Fruit fly (Drosophila melanogaster) whole organism, embryonic: ENCODE results near the gene CLS.

Source experiments
- ATbp ChIP-seq: fragments of 200-800 bp; sonication (Bioruptor generic); optimal IDR thresholded peaks from 2 replicates; lab custom pipeline; 2017; ENCODE audit warnings: missing biosample characterization, mild to moderate bottlenecking, missing genetic modification characterization, missing genetic modification reagents
- Adf1 ChIP-seq: fragments of 200-800 bp; sonication (Bioruptor generic); IDR thresholded peaks from 2 replicates; pipeline ENCODE4 v1.3.6; 2022; ENCODE audit warnings: missing biosample characterization, missing genetic modification characterization
- Atf-2 ChIP-seq: fragments of 200-800 bp; sonication (Bioruptor generic); optimal IDR thresholded peaks from 2 replicates; lab custom pipeline; 2016; ENCODE audit warnings: missing biosample characterization, missing genetic modification characterization
- CG10147 ChIP-seq: fragments of 200-800 bp; sonication (Bioruptor generic); optimal IDR thresholded peaks from 2 replicates; lab custom pipeline; 2019; ENCODE audit warnings: missing biosample characterization, mild to moderate bottlenecking, missing genetic modification characterization, moderate library complexity
- CG10274 ChIP-seq: fragments of 200-800 bp; sonication (Bioruptor generic); optimal IDR thresholded peaks from 3 replicates; lab custom pipeline; 2017; ENCODE audit warnings: missing biosample characterization, mild to moderate bottlenecking, missing genetic modification characterization
- CG11695 ChIP-seq: fragments of 200-800 bp; sonication (Bioruptor generic); IDR thresholded peaks from 3 replicates; pipeline ENCODE4 v1.3.6; 2022; ENCODE audit warnings: missing biosample characterization, missing genetic modification characterization
- CG13287 ChIP-seq: fragments of 200-800 bp; sonication (Bioruptor generic); IDR thresholded peaks from 2 replicates; pipeline ENCODE4 v1.3.6; 2022; ENCODE audit warnings: missing biosample characterization, missing genetic modification characterization; ENCODE audit not compliant: partially characterized antibody
- CG14441 ChIP-seq: fragments of 200-800 bp; sonication (Bioruptor generic); IDR thresholded peaks from 2 replicates; pipeline ENCODE4 v1.3.6; 2022; ENCODE audit warnings: missing biosample characterization, missing genetic modification characterization
- CG15696 ChIP-seq: fragments of 200-800 bp; sonication (Bioruptor generic); optimal IDR thresholded peaks from 2 replicates; lab custom pipeline; 2019; ENCODE audit warnings: missing biosample characterization, mild to moderate bottlenecking, missing genetic modification characterization, moderate library complexity
- CG1602 ChIP-seq: fragments of 200-800 bp; sonication (Bioruptor generic); optimal IDR thresholded peaks from 3 replicates; lab custom pipeline; 2016; ENCODE audit warnings: missing biosample characterization, missing genetic modification characterization
- CG18599 ChIP-seq: fragments of 200-800 bp; sonication (Bioruptor generic); optimal IDR thresholded peaks from 3 replicates; lab custom pipeline; 2017; ENCODE audit warnings: missing biosample characterization, missing genetic modification characterization, mild to moderate bottlenecking, moderate library complexity, missing genetic modification reagents
- CG18619 ChIP-seq: fragments of 200-800 bp; sonication (Bioruptor generic); optimal IDR thresholded peaks from 3 replicates; lab custom pipeline; 2017; ENCODE audit warnings: missing biosample characterization, mild to moderate bottlenecking, missing genetic modification characterization
- CG2889 ChIP-seq: fragments of 200-800 bp; sonication (Bioruptor generic); IDR thresholded peaks from 3 replicates; pipeline ENCODE4 v1.3.6; 2022; ENCODE audit warnings: missing biosample characterization, missing genetic modification characterization
- CG31224 ChIP-seq: fragments of 200-800 bp; sonication (Bioruptor generic); IDR thresholded peaks from 2 replicates; pipeline ENCODE4 v1.3.6; 2022; ENCODE audit warnings: missing biosample characterization, missing genetic modification characterization
- CG32532 ChIP-seq: fragments of 200-800 bp; sonication (Bioruptor generic); IDR thresholded peaks from 2 replicates; pipeline ENCODE4 v1.3.6; 2022; ENCODE audit warnings: missing biosample characterization, missing genetic modification characterization
- CG32772 ChIP-seq: fragments of 200-800 bp; sonication (Bioruptor generic); IDR thresholded peaks from 2 replicates; pipeline ENCODE4 v1.3.6; 2022; ENCODE audit warnings: missing biosample characterization, missing genetic modification characterization
- CG43689 ChIP-seq: fragments of 200-800 bp; sonication (Bioruptor generic); IDR thresholded peaks from 2 replicates; pipeline ENCODE4 v1.3.6; 2022; ENCODE audit warnings: missing biosample characterization, missing genetic modification characterization
- CG4730 ChIP-seq: fragments of 200-800 bp; sonication (Bioruptor generic); IDR thresholded peaks from 2 replicates; pipeline ENCODE4 v1.3.6; 2022; ENCODE audit warnings: missing biosample characterization, missing genetic modification characterization
- CG6654 ChIP-seq: fragments of 200-800 bp; sonication (Bioruptor generic); optimal IDR thresholded peaks from 2 replicates; lab custom pipeline; 2017; ENCODE audit warnings: missing biosample characterization, mild to moderate bottlenecking, missing genetic modification characterization
- CG6683 ChIP-seq: fragments of 200-800 bp; sonication (Bioruptor generic); optimal IDR thresholded peaks from 2 replicates; lab custom pipeline; 2017; ENCODE audit warnings: missing biosample characterization, mild to moderate bottlenecking, missing genetic modification characterization, missing genetic modification reagents
- CG6765 ChIP-seq: fragments of 200-800 bp; sonication (Bioruptor generic); optimal IDR thresholded peaks from 3 replicates; lab custom pipeline; 2017; ENCODE audit warnings: missing biosample characterization, mild to moderate bottlenecking, missing genetic modification characterization
- CG6791 ChIP-seq: fragments of 200-800 bp; sonication (Bioruptor generic); IDR thresholded peaks from 3 replicates; pipeline ENCODE4 v1.3.6; 2022; ENCODE audit warnings: missing biosample characterization, missing genetic modification characterization; ENCODE audit not compliant: partially characterized antibody
- CG7928 ChIP-seq: fragments of 200-800 bp; sonication (Bioruptor generic); optimal IDR thresholded peaks from 2 replicates; lab custom pipeline; 2017; ENCODE audit warnings: missing biosample characterization, mild to moderate bottlenecking, missing genetic modification characterization
- CG7963 ChIP-seq: fragments of 200-800 bp; sonication (Bioruptor generic); IDR thresholded peaks from 3 replicates; pipeline ENCODE4 v1.3.6; 2022; ENCODE audit warnings: missing biosample characterization, missing genetic modification characterization; ENCODE audit not compliant: partially characterized antibody
- CG8089 ChIP-seq: fragments of 200-800 bp; sonication (Bioruptor generic); optimal IDR thresholded peaks from 3 replicates; lab custom pipeline; 2016; ENCODE audit warnings: missing biosample characterization, missing genetic modification characterization
- CG9609 ChIP-seq: fragments of 200-800 bp; sonication (Bioruptor generic); optimal IDR thresholded peaks from 3 replicates; lab custom pipeline; 2016; ENCODE audit warnings: missing biosample characterization, missing genetic modification characterization
- CG9876 ChIP-seq: fragments of 200-800 bp; sonication (Bioruptor generic); optimal IDR thresholded peaks from 2 replicates; lab custom pipeline; 2016; ENCODE audit warnings: missing biosample characterization, missing genetic modification characterization
- Fer1 ChIP-seq: fragments of 200-800 bp; sonication (Bioruptor generic); optimal IDR thresholded peaks from 2 replicates; lab custom pipeline; 2017; ENCODE audit warnings: missing biosample characterization, mild to moderate bottlenecking, missing genetic modification characterization
- Fer3 ChIP-seq: fragments of 200-800 bp; sonication (Bioruptor generic); optimal IDR thresholded peaks from 2 replicates; lab custom pipeline; 2018; ENCODE audit warnings: missing biosample characterization, mild to moderate bottlenecking, missing genetic modification characterization, moderate library complexity
- Mad ChIP-seq: fragments of 200-800 bp; sonication (Bioruptor generic); optimal IDR thresholded peaks from 2 replicates; lab custom pipeline; 2016; ENCODE audit warnings: missing biosample characterization, missing genetic modification characterization
- Med ChIP-seq: fragments of 200-800 bp; sonication (Bioruptor generic); peaks from one replicate; lab custom pipeline; 2016; ENCODE audit warnings: missing biosample characterization, missing genetic modification characterization, mild to moderate bottlenecking, inconsistent platforms, moderate library complexity
- Mrtf ChIP-seq: fragments of 200-800 bp; sonication (Bioruptor generic); IDR thresholded peaks from 3 replicates; pipeline ENCODE4 v1.3.6; 2022; ENCODE audit warnings: missing biosample characterization, missing genetic modification characterization
- ash1 ChIP-seq: fragments of 200-800 bp; sonication (Bioruptor generic); optimal IDR thresholded peaks from 2 replicates; lab custom pipeline; 2018; ENCODE audit warnings: missing biosample characterization, mild to moderate bottlenecking, missing genetic modification characterization
- cad ChIP-seq: fragments of >200 bp; optimal IDR thresholded peaks from 2 replicates; lab custom pipeline; 2017; ENCODE audit warnings: missing biosample characterization, missing genetic modification characterization
- croc ChIP-seq: fragments of 200-800 bp; sonication (Bioruptor generic); conservative IDR thresholded peaks from 3 replicates; pipeline ENCODE4 v1.3.6; 2022; ENCODE audit warnings: missing biosample characterization, missing genetic modification characterization
- eyg ChIP-seq: fragments of 200-800 bp; sonication (Bioruptor generic); optimal IDR thresholded peaks from 3 replicates; lab custom pipeline; 2016; ENCODE audit warnings: missing biosample characterization, missing genetic modification characterization
- fd96Cb ChIP-seq: fragments of 200-800 bp; sonication (Bioruptor generic); optimal IDR thresholded peaks from 2 replicates; lab custom pipeline; 2018; ENCODE audit warnings: missing biosample characterization, mild to moderate bottlenecking, missing genetic modification characterization, moderate library complexity
- gcm ChIP-seq: fragments of 200-800 bp; sonication (Bioruptor generic); optimal IDR thresholded peaks from 2 replicates; lab custom pipeline; 2019; ENCODE audit warnings: missing biosample characterization, mild to moderate bottlenecking, missing genetic modification characterization, moderate library complexity
- gro ChIP-seq: fragments of 200-800 bp; sonication (Bioruptor generic); optimal IDR thresholded peaks from 2 replicates; lab custom pipeline; 2016; ENCODE audit warnings: missing biosample characterization, missing genetic modification characterization
- gsb ChIP-seq: fragments of 200-800 bp; sonication (Bioruptor generic); IDR thresholded peaks from 2 replicates; pipeline ENCODE4 v1.3.6; 2022; ENCODE audit warnings: missing biosample characterization, missing genetic modification characterization
- kni ChIP-seq: fragments of 200-800 bp; sonication (Bioruptor generic); optimal IDR thresholded peaks from 3 replicates; lab custom pipeline; 2017; ENCODE audit warnings: mild to moderate bottlenecking, missing biosample characterization, missing genetic modification reagents, missing genetic modification characterization
- onecut ChIP-seq: fragments of 200-800 bp; sonication (Bioruptor generic); IDR thresholded peaks from 2 replicates; pipeline ENCODE4 v1.3.6; 2022; ENCODE audit warnings: missing biosample characterization, missing genetic modification characterization
- pzg ChIP-seq: fragments of 200-800 bp; sonication (Bioruptor generic); optimal IDR thresholded peaks from 3 replicates; lab custom pipeline; 2018; ENCODE audit warnings: missing biosample characterization, mild to moderate bottlenecking, missing genetic modification characterization, moderate library complexity
- scrt ChIP-seq: fragments of 200-800 bp; sonication (Bioruptor generic); optimal IDR thresholded peaks from 2 replicates; lab custom pipeline; 2018; ENCODE audit warnings: missing biosample characterization, mild to moderate bottlenecking, missing genetic modification characterization, moderate library complexity
- seq ChIP-seq: fragments of 200-800 bp; sonication (Bioruptor generic); IDR thresholded peaks from 2 replicates; pipeline ENCODE4 v1.3.6; 2022; ENCODE audit warnings: missing biosample characterization, missing genetic modification characterization
- tap ChIP-seq: fragments of 200-800 bp; optimal IDR thresholded peaks from 3 replicates; lab custom pipeline; 2019; ENCODE audit warnings: missing biosample characterization, mild to moderate bottlenecking, missing genetic modification characterization, moderate library complexity
- tgo ChIP-seq: fragments of 200-800 bp; sonication (Bioruptor generic); IDR thresholded peaks from 3 replicates; pipeline ENCODE4 v1.3.6; 2022; ENCODE audit warnings: missing biosample characterization, missing genetic modification characterization
- unpg ChIP-seq: fragments of 200-800 bp; sonication (Bioruptor generic); optimal IDR thresholded peaks from 3 replicates; lab custom pipeline; 2018; ENCODE audit warnings: missing biosample characterization, mild to moderate bottlenecking, missing genetic modification characterization, moderate library complexity
- zfh2 ChIP-seq: fragments of 200-800 bp; sonication (Bioruptor generic); optimal IDR thresholded peaks from 2 replicates; lab custom pipeline; 2016; ENCODE audit warnings: missing biosample characterization, missing genetic modification characterization

The CLS gene

DNA sequence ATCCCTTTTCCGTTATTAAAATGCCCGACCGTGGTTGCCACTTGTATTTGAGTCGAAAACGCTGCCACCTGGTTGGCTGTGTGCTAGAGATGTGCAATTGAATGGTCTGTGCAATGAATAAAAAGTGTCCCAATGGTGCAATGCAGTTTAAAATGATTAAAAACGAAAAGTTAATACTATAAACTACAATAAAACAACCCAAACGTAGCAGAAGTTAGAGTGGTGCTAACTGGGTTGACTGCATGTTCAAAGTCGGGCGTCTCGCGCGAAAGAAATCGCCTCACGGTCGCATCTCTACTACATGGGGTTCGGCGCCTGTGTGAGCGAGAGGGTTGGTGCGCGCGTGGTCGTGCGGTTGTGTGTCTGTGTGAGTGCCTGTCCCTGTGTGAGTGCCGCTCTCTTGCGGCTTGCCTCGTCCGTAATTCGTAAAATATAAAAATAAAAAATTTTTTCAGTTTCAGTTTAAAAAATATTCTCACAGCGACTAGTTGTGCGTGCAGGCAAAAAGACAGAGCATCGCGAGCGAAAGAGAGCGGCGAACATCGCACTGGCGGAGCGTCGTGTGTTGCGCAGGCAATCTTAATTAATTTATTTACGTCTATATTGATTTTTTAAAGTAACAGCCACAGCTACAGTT lies 40.2 kb downstream of the CLS start (continued):
- peak; percentile 90 for TF ChIP-seq unpg (GFP tag; lab: Kevin White, UChicago)
- TF ChIP-seq CG4730 (GFP tag; lab: Robert Waterston, UW), result peak; percentile 84
- peak; percentile 93 for TF ChIP-seq CG15696 (tag; lab: Kevin White, UChicago)
- peak; percentile 88 for TF ChIP-seq Fer3
- peak; percentile 82 for TF ChIP-seq fd96Cb
- TF ChIP-seq scrt (GFP tag; lab: Kevin White, UChicago), result peak; percentile 80
- peak; percentile 96 for TF ChIP-seq CG9609 (GFP tag; lab: Kevin White, UChicago)
- TF ChIP-seq CG6765, result peak; percentile 81
- TF ChIP-seq CG7928 (GFP tag; lab: Kevin White, UChicago), result peak; percentile 68
- peak; percentile 81 for TF ChIP-seq croc (GFP tag; lab: Robert Waterston, UW)
- TF ChIP-seq CG18599, result peak; percentile 94
- peak; percentile 91 for TF ChIP-seq pzg
- TF ChIP-seq CG8089 (GFP tag; lab: Kevin White, UChicago), result peak; percentile 94
- TF ChIP-seq Adf1, result peak; percentile 74
- TF ChIP-seq CG6791 (GFP tag; lab: Robert Waterston, UW), result peak; percentile 68; the same call in 1 of the 3 replicates
- TF ChIP-seq CG9876, result peak; percentile 93
- peak; percentile 86 for TF ChIP-seq gcm (GFP tag; lab: Kevin White, UChicago)
- peak; percentile 88 for TF ChIP-seq CG6683 (GFP tag; lab: Kevin White, UChicago)
- TF ChIP-seq cad (GFP tag; lab: Kevin White, UChicago), result no peak
- peak; percentile 92 for TF ChIP-seq kni (GFP tag; lab: Kevin White, UChicago)
- peak; percentile 93 for TF ChIP-seq seq (GFP tag; lab: Robert Waterston, UW)
- peak; percentile 94 for TF ChIP-seq CG13287
- TF ChIP-seq CG11695 (GFP tag; lab: Robert Waterston, UW), result peak; percentile 86
- peak; percentile 92 for TF ChIP-seq CG1602 (GFP tag; lab: Kevin White, UChicago)
- TF ChIP-seq CG2889, result peak; percentile 86
- TF ChIP-seq CG14441 (GFP tag; lab: Robert Waterston, UW), result peak; percentile 88
- peak; percentile 63 for TF ChIP-seq ash1
- peak; percentile 94 for TF ChIP-seq gro (GFP tag; lab: Kevin White, UChicago)
- peak; percentile 94 for TF ChIP-seq eyg (GFP tag; lab: Kevin White, UChicago)
- TF ChIP-seq CG7963, result peak; percentile 63; the same call in 2 of the 3 replicates
- TF ChIP-seq Mrtf (GFP tag; lab: Robert Waterston, UW), result peak; percentile 86
- TF ChIP-seq gsb (GFP tag; lab: Robert Waterston, UW), result peak; percentile 62; the same call in 1 of the 2 replicates
- TF ChIP-seq CG18619, result peak; percentile 90
- TF ChIP-seq CG43689 (GFP tag; lab: Robert Waterston, UW), result 0 out of 2 replicates have a peak, but pooled peaks have one; percentile 40
- peak; percentile 93 for TF ChIP-seq Atf-2 (GFP tag; lab: Kevin White, UChicago)
- peak; percentile 83 for TF ChIP-seq CG31224 (GFP tag; lab: Robert Waterston, UW)
- TF ChIP-seq tap, result peak; percentile 70
- TF ChIP-seq ATbp, result peak; percentile 73
- TF ChIP-seq Fer1 (GFP tag; lab: Kevin White, UChicago), result peak; percentile 95
- TF ChIP-seq CG32532 (GFP tag; lab: Robert Waterston, UW), result peak; percentile 92
- peak; percentile 92 for TF ChIP-seq Mad (GFP tag; lab: Kevin White, UChicago)
- TF ChIP-seq CG10147, result peak; percentile 90
- TF ChIP-seq CG10274, result peak; percentile 82
- peak; percentile 99 for TF ChIP-seq Med (GFP tag; lab: Kevin White, UChicago)
- peak; percentile 89 for TF ChIP-seq tgo
- TF ChIP-seq CG32772, result peak; percentile 88
- peak; percentile 91 for TF ChIP-seq onecut (GFP tag; lab: Robert Waterston, UW)
- TF ChIP-seq CG6654 (GFP tag; lab: Kevin White, UChicago), result peak; percentile 28
- TF ChIP-seq zfh2 (GFP tag; lab: Kevin White, UChicago), result peak; percentile 98
